Worm (Caenorhabditis elegans) whole organism, L1 larva: ENCODE results near the gene srx-2.

Experiments used
- C04F5.9 ChIP-seq: sonication (generic microtip); optimal IDR thresholded peaks from 2 replicates; lab custom pipeline; 2016; ENCODE audit warnings: missing genetic modification characterization, missing compliant biosample characterization
- F16B12.6 ChIP-seq: fragments of 150-350 bp; optimal IDR thresholded peaks from 2 replicates; lab custom pipeline; 2014; ENCODE audit warnings: missing biosample characterization, missing genetic modification characterization
- aha-1 ChIP-seq: fragments of 150-350 bp; optimal IDR thresholded peaks from 2 replicates; lab custom pipeline; 2014; ENCODE audit warnings: missing biosample characterization, missing genetic modification characterization
- alr-1 ChIP-seq: fragments of 200-800 bp; sonication (Bioruptor generic); optimal IDR thresholded peaks from 2 replicates; lab custom pipeline; 2018; ENCODE audit warnings: borderline replicate concordance, mild to moderate bottlenecking, missing genetic modification characterization, missing compliant biosample characterization
- aly-2 ChIP-seq: fragments of 150-350 bp; optimal IDR thresholded peaks from 2 replicates; lab custom pipeline; 2014; ENCODE audit warnings: missing biosample characterization, missing genetic modification characterization
- blmp-1 ChIP-seq: fragments of 150-350 bp; optimal IDR thresholded peaks from 2 replicates; lab custom pipeline; 2014; ENCODE audit warnings: missing biosample characterization, missing genetic modification characterization
- ceh-8 ChIP-seq: fragments of 200-800 bp; sonication (Bioruptor generic); optimal IDR thresholded peaks from 2 replicates; lab custom pipeline; 2018; ENCODE audit warnings: mild to moderate bottlenecking, missing genetic modification characterization, moderate library complexity, missing compliant biosample characterization
- ceh-82 ChIP-seq, 3 experiments: fragments of 150-350 bp in 1 of 3; sonication (generic microtip) in 2 of 3; optimal IDR thresholded peaks; 2 replicates each; lab custom pipeline; 2014 to 2017; ENCODE audit warnings: missing biosample characterization in 3 of 3, missing genetic modification characterization in 3 of 3
- dsc-1 ChIP-seq: sonication (generic microtip); optimal IDR thresholded peaks from 2 replicates; lab custom pipeline; 2016; ENCODE audit warnings: mild to moderate bottlenecking, missing genetic modification characterization, missing compliant biosample characterization
- egl-13 ChIP-seq: sonication (generic microtip); optimal IDR thresholded peaks from 2 replicates; lab custom pipeline; 2016; ENCODE audit warnings: missing genotype, missing genetic modification reagents, missing genetic modification characterization, missing compliant biosample characterization
- elt-2 ChIP-seq: sonication (generic microtip); optimal IDR thresholded peaks from 2 replicates; lab custom pipeline; 2016; ENCODE audit warnings: missing genetic modification characterization, mild to moderate bottlenecking, inconsistent platforms, missing compliant biosample characterization, missing genetic modification reagents
- elt-3 ChIP-seq, 6 experiments: fragments of 150-350 bp in 1 of 6; sonication (generic microtip); optimal IDR thresholded peaks; 2 replicates each; lab custom pipeline; 2017 to 2018; ENCODE audit warnings: missing biosample characterization in 6 of 6, missing genetic modification characterization in 6 of 6, inconsistent platforms in 1 of 6
- irx-1 ChIP-seq: sonication (generic microtip); optimal IDR thresholded peaks from 2 replicates; lab custom pipeline; 2016; ENCODE audit warnings: missing genetic modification characterization, missing compliant biosample characterization
- jun-1 ChIP-seq: fragments of 150-350 bp; optimal IDR thresholded peaks from 2 replicates; lab custom pipeline; 2014; ENCODE audit warnings: missing biosample characterization, missing genetic modification reagents, missing genetic modification characterization
- lin-14 ChIP-seq: fragments of 200-800 bp; sonication (Bioruptor generic); optimal IDR thresholded peaks from 2 replicates; lab custom pipeline; 2018; ENCODE audit warnings: mild to moderate bottlenecking, missing genetic modification characterization, moderate library complexity, missing compliant biosample characterization
- lin-35 ChIP-seq, 2 experiments: fragments of 150-350 bp; optimal IDR thresholded peaks; 2 replicates each; lab custom pipeline; 2014; ENCODE audit warnings: missing biosample characterization in 2 of 2, missing genetic modification characterization in 2 of 2, missing genetic modification reagents in 2 of 2
- lir-3 ChIP-seq: sonication (generic microtip); optimal IDR thresholded peaks from 2 replicates; lab custom pipeline; 2016; ENCODE audit warnings: mild to moderate bottlenecking, missing genetic modification characterization, moderate library complexity, missing compliant biosample characterization; ENCODE audit not compliant: poor library complexity
- mab-9 ChIP-seq: fragments of 200-800 bp; sonication (Bioruptor generic); IDR thresholded peaks from 2 replicates; pipeline ENCODE4 v1.3.6; 2022; ENCODE audit warnings: missing genetic modification reagents, missing genetic modification characterization, missing compliant biosample characterization
- mef-2 ChIP-seq: fragments of 150-350 bp; optimal IDR thresholded peaks from 2 replicates; lab custom pipeline; 2014; ENCODE audit warnings: missing biosample characterization, missing genetic modification characterization
- mep-1 ChIP-seq: fragments of 150-350 bp; optimal IDR thresholded peaks from 2 replicates; lab custom pipeline; 2014; ENCODE audit warnings: missing biosample characterization, missing genetic modification characterization
- nhr-12 ChIP-seq: sonication (generic microtip); optimal IDR thresholded peaks from 2 replicates; lab custom pipeline; 2017; ENCODE audit warnings: missing biosample characterization, missing genetic modification characterization
- nhr-20 ChIP-seq: sonication (generic microtip); optimal IDR thresholded peaks from 2 replicates; lab custom pipeline; 2016; ENCODE audit warnings: mild to moderate bottlenecking, missing genetic modification characterization, missing compliant biosample characterization
- nhr-237 ChIP-seq: fragments of 150-350 bp; optimal IDR thresholded peaks from 2 replicates; lab custom pipeline; 2014; ENCODE audit warnings: missing biosample characterization, missing genetic modification characterization
- nhr-71 ChIP-seq: sonication (generic microtip); optimal IDR thresholded peaks from 2 replicates; lab custom pipeline; 2016; ENCODE audit warnings: mild to moderate bottlenecking, missing genetic modification characterization, moderate library complexity, missing compliant biosample characterization
- nhr-76 ChIP-seq: sonication (generic microtip); optimal IDR thresholded peaks from 2 replicates; lab custom pipeline; 2017; ENCODE audit warnings: missing biosample characterization, missing genetic modification characterization
- nhr-77 ChIP-seq: fragments of 150-350 bp; optimal IDR thresholded peaks from 2 replicates; lab custom pipeline; 2014; ENCODE audit warnings: missing biosample characterization, missing genetic modification characterization
- nhr-85 ChIP-seq: sonication (generic microtip); peaks from one replicate; lab custom pipeline; 2016; ENCODE audit warnings: missing genetic modification characterization, inconsistent platforms, missing compliant biosample characterization
- snpc-4 ChIP-seq: fragments of 150-350 bp; optimal IDR thresholded peaks from 2 replicates; lab custom pipeline; 2014; ENCODE audit warnings: missing biosample characterization, missing genetic modification characterization
- snu-23 ChIP-seq: sonication (generic microtip); optimal IDR thresholded peaks from 2 replicates; lab custom pipeline; 2016; ENCODE audit warnings: missing genetic modification characterization, missing compliant biosample characterization
- sptf-1 ChIP-seq: fragments of 150-350 bp; optimal IDR thresholded peaks from 2 replicates; lab custom pipeline; 2014; ENCODE audit warnings: missing biosample characterization, missing genetic modification characterization
- tbx-2 ChIP-seq: sonication (generic microtip); optimal IDR thresholded peaks from 2 replicates; lab custom pipeline; 2016; ENCODE audit warnings: missing genetic modification characterization, missing compliant biosample characterization
- unc-130 ChIP-seq: fragments of 150-350 bp; optimal IDR thresholded peaks from 2 replicates; lab custom pipeline; 2017; ENCODE audit warnings: missing biosample characterization, missing genetic modification characterization, inconsistent platforms
- unc-86 ChIP-seq: sonication (generic microtip); optimal IDR thresholded peaks from 2 replicates; lab custom pipeline; 2016; ENCODE audit warnings: missing genetic modification characterization, missing compliant biosample characterization
- unc-98 ChIP-seq: fragments of 200-800 bp; sonication (Bioruptor generic); IDR thresholded peaks from 2 replicates; pipeline ENCODE4 v1.3.6; 2022; ENCODE audit warnings: missing genetic modification characterization, missing compliant biosample characterization
- zip-4 ChIP-seq: fragments of 200-800 bp; sonication (Bioruptor generic); optimal IDR thresholded peaks from 2 replicates; lab custom pipeline; 2018; ENCODE audit warnings: mild to moderate bottlenecking, missing genetic modification characterization, moderate library complexity, missing compliant biosample characterization

srx-2 gene

DNA sequence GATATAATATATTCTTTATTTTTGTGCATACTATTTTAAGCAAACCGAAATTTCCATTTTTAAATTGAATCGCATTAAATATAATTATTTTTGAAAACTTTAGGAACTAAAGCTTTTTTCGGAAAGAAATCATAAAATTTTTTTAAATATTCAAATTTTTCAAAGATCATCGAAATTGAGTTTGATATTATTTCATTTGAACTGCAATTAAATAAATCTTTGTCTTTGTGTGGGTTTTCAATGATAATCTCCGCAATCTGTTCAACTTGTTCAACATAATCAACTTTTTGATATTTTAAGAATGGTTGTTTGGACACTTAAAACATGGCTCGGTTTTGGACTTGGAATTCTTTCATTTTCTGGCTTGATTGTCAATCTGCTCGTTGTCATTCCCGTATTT, at the start of gene srx-2:
srx-2 (plus strand) TSS at position 301 of the 400 bp plus-strand sequence.
- TF ChIP-seq snu-23 (GFP tag; lab: Kevin White, UChicago) (no peak), unc-130 (tag; lab: Kevin White, UChicago) (no peak), sptf-1 (no peak), snpc-4 (tag; lab: Kevin White, UChicago) (no peak), nhr-12 (tag; lab: Kevin White, UChicago) (no peak), nhr-77 (no peak), ceh-8 (GFP tag; lab: Kevin White, UChicago) (no peak), mef-2 (no peak), alr-1 (tag; lab: Kevin White, UChicago) (no peak), irx-1 (no peak), mep-1 (no peak), aly-2 (tag; lab: Kevin White, UChicago) (no peak), egl-13 (tag; lab: Kevin White, UChicago) (no peak), lin-35 (GFP tag; optimal IDR thresholded peaks at IDR 0.05; lab: Kevin White, UChicago) (no peak), elt-3 (tag; optimal IDR thresholded peaks at IDR 0.05; lab: Kevin White, UChicago) (no peak), unc-98 (GFP tag; lab: Robert Waterston, UW) (no peak), nhr-237 (tag; lab: Kevin White, UChicago) (no peak)

ce11 chrV:8964055-8964758, 45.1 kb upstream of the srx-2 start, which contains the start of gene nhr-44:
Gene nhr-44 (minus strand): TSS chrV:8964105.
- TF ChIP-seq nhr-76 (tag; lab: Kevin White, UChicago) (no peak), nhr-85 (peak; percentile 79), mab-9 (GFP tag; lab: Robert Waterston, UW) (no peak), F16B12.6 (no peak), jun-1 (no peak), tbx-2 (no peak), nhr-237 (tag; lab: Kevin White, UChicago) (no peak), nhr-71 (tag; lab: Kevin White, UChicago) (peak; percentile 10), snu-23 (GFP tag; lab: Kevin White, UChicago) (peak; percentile 26), C04F5.9 (tag; lab: Kevin White, UChicago) (no peak), blmp-1 (tag; lab: Kevin White, UChicago) (peak; percentile 42), nhr-20 (tag; lab: Kevin White, UChicago) (peak; percentile 4), zip-4 (no peak), lin-14 (GFP tag; lab: Kevin White, UChicago) (peak; percentile 66), mep-1 (peak; percentile 12)

ce11 chrV:8966086-8966485, 43.2 kb upstream of the srx-2 start, which contains the start of gene nhr-219:
Gene nhr-219 (minus strand): TSS chrV:8966186.
- no peak for TF ChIP-seq F16B12.6

DNA sequence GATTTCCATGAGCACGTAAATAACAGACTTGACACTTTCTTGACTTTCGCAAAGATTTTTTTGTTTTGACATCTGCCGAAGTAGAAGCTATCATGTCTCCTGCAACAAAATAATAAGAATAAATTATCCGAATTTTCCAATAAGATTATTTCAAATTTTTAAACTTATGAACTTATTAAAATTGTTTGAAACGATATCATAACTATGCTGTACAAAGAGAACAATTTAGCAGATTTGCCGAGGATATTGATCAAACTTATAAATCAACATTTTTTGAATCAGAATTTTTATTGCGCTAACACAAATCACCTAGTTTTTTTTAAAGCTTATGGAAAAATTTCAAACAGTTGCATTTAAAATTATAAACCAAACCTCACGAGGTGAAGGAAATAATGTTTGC, 37.0 kb upstream of the srx-2 start, which contains the start of gene nhr-195:
nhr-195 (minus strand) TSS at position 101 of the 400 bp plus-strand sequence.
- TF ChIP-seq unc-86 (tag; lab: Kevin White, UChicago): no peak
- no peak for TF ChIP-seq unc-98 (GFP tag; lab: Robert Waterston, UW)

DNA sequence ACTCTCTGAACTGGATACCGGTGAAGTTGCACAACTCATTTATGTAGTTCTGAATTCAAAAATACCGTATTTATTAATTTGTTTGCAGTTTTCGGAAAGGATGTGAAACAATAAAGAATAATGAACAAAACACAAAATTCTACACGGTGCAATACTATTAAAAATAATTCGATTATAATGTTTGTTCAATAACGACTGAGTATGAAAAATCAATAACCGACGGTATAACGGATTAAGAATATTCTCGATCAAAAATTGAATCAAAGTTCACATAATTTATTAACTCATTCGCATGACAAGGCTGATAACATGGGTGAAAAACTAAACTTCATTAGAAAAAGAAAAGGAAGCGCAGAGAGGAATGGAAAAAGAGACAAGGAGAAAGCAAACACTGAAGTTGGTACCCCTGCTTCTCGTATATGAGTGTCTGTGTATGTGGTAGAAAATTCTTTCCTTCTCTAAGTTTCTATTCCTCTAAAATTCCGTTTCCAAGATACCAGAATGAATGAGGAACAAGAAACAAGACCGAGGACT, 34.3 kb upstream of the srx-2 start, which contains the start of gene nhr-143:
nhr-143 (minus strand) TSS at position 51 of the 534 bp plus-strand sequence.
- TF ChIP-seq ceh-82 (tag; optimal IDR thresholded peaks at IDR 0.05; lab: Kevin White, UChicago) (no peak), elt-2 (tag; lab: Kevin White, UChicago) (peak; percentile 18), lir-3 (tag; lab: Kevin White, UChicago) (no peak), dsc-1 (tag; lab: Kevin White, UChicago) (no peak), unc-130 (tag; lab: Kevin White, UChicago) (no peak), aha-1 (tag; lab: Kevin White, UChicago) (no peak), jun-1 (peak; percentile 2), blmp-1 (tag; lab: Kevin White, UChicago) (peak; percentile 40), mep-1 (peak; percentile 7), nhr-71 (tag; lab: Kevin White, UChicago) (peak; percentile 3), elt-3 (tag; optimal IDR thresholded peaks at IDR 0.05; lab: Kevin White, UChicago) (no peak)
